Worm (Caenorhabditis elegans) whole organism, L1 larva: ENCODE data around the gene otpl-1.

Experiments
- elt-2 ChIP-seq: sonication (generic microtip); optimal IDR thresholded peaks from 2 replicates; lab custom pipeline; 2016; ENCODE audit warnings: missing genetic modification characterization, mild to moderate bottlenecking, inconsistent platforms, missing compliant biosample characterization, missing genetic modification reagents
- lin-35 ChIP-seq, 2 experiments: fragments of 150-350 bp; optimal IDR thresholded peaks; 2 replicates each; lab custom pipeline; 2014; ENCODE audit warnings: missing biosample characterization in 2 of 2, missing genetic modification characterization in 2 of 2, missing genetic modification reagents in 2 of 2
- nhr-11 ChIP-seq: fragments of 150-350 bp; optimal IDR thresholded peaks from 2 replicates; lab custom pipeline; 2014; ENCODE audit warnings: missing biosample characterization, missing genetic modification characterization
- unc-62 ChIP-seq: fragments of 150-350 bp; optimal IDR thresholded peaks from 2 replicates; lab custom pipeline; 2014; ENCODE audit warnings: missing biosample characterization, missing genetic modification reagents, missing genetic modification characterization
- ztf-11 ChIP-seq, 2 experiments: sonication (generic microtip); optimal IDR thresholded peaks; 2 replicates each; lab custom pipeline; 2016 to 2017; ENCODE audit warnings: missing genetic modification characterization in 2 of 2, missing biosample characterization in 1 of 2, missing compliant biosample characterization in 1 of 2

DNA sequence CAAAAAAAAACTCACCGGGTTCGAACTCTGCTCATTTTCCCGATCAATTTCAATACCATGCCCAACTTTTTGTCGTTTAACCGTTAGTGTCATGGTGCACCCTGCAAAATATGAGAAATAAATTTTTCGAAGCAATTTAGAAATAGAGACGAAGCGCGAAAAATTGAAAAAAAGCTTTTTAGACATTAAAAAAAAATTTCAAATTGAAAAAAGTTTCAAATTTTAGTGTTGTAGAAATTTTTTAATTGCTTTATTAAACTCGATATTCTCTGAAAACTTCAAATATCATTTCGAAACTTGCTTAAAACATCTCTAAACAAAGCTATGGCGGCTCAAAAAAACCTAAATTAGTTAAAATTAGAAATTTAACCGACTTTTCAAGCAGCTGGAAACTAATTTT is 21.3 kb upstream of the otpl-1 start, which contains the start of gene nstp-6:
- no peak for TF ChIP-seq unc-62 (GFP tag; lab: Kevin White, UChicago)
- no peak for TF ChIP-seq elt-2
- no peak for TF ChIP-seq ztf-11 (tag; optimal IDR thresholded peaks at IDR 0.05; lab: Kevin White, UChicago)
- no peak for TF ChIP-seq nhr-11 (tag; lab: Kevin White, UChicago)
- TF ChIP-seq lin-35 (GFP tag; optimal IDR thresholded peaks at IDR 0.05; lab: Kevin White, UChicago), result no peak
